Worm (Caenorhabditis elegans) whole organism, early embryonic: ENCODE data around the gene nspd-7.

Experiments used
- B0310.2 ChIP-seq: sonication (generic microtip); optimal IDR thresholded peaks from 2 replicates; lab custom pipeline; 2016; ENCODE audit warnings: mild to moderate bottlenecking, missing genetic modification characterization, missing compliant biosample characterization
- F13C5.2 ChIP-seq: sonication (generic microtip); optimal IDR thresholded peaks from 2 replicates; lab custom pipeline; 2017; ENCODE audit warnings: mild to moderate bottlenecking, missing genetic modification characterization, inconsistent platforms, missing compliant biosample characterization
- aly-1 ChIP-seq: sonication (generic microtip); optimal IDR thresholded peaks from 2 replicates; lab custom pipeline; 2016; ENCODE audit warnings: missing genetic modification characterization, missing compliant biosample characterization
- ama-1 ChIP-seq: fragments of 150-350 bp; optimal IDR thresholded peaks from 2 replicates; lab custom pipeline; 2014
- ceh-13 ChIP-seq: fragments of 200-800 bp; sonication (Bioruptor generic); optimal IDR thresholded peaks from 2 replicates; lab custom pipeline; 2018; ENCODE audit warnings: mild to moderate bottlenecking, missing genetic modification characterization, missing compliant biosample characterization
- ceh-36 ChIP-seq: sonication (generic microtip); optimal IDR thresholded peaks from 2 replicates; lab custom pipeline; 2016; ENCODE audit warnings: missing genetic modification characterization, inconsistent platforms, missing compliant biosample characterization
- ets-7 ChIP-seq: sonication (generic microtip); optimal IDR thresholded peaks from 2 replicates; lab custom pipeline; 2016; ENCODE audit warnings: missing genotype, missing genetic modification characterization, missing compliant biosample characterization
- flt-1 ChIP-seq: fragments of 200-800 bp; sonication (Bioruptor generic); IDR thresholded peaks from 2 replicates; pipeline ENCODE4 v1.3.6; 2022; ENCODE audit warnings: missing genetic modification characterization, missing compliant biosample characterization
- hmbx-1 ChIP-seq: sonication (generic microtip); optimal IDR thresholded peaks from 2 replicates; lab custom pipeline; 2016; ENCODE audit warnings: mild to moderate bottlenecking, missing genetic modification characterization, missing compliant biosample characterization
- hmg-4 ChIP-seq: fragments of 200-800 bp; sonication (Bioruptor generic); optimal IDR thresholded peaks from 2 replicates; lab custom pipeline; 2018; ENCODE audit warnings: mild to moderate bottlenecking, missing genetic modification characterization, missing compliant biosample characterization
- hnd-1 ChIP-seq: sonication (generic microtip); optimal IDR thresholded peaks from 2 replicates; lab custom pipeline; 2016; ENCODE audit warnings: missing genetic modification characterization, missing compliant biosample characterization
- pes-1 ChIP-seq: fragments of 200-800 bp; sonication (Bioruptor generic); IDR thresholded peaks from 2 replicates; pipeline ENCODE4 v1.3.6; 2022; ENCODE audit warnings: missing genetic modification reagents, missing genetic modification characterization, missing compliant biosample characterization
- scrt-1 ChIP-seq: fragments of 200-800 bp; sonication (Bioruptor generic); IDR thresholded peaks from 2 replicates; pipeline ENCODE4 v1.3.6; 2022; ENCODE audit warnings: missing genetic modification characterization, missing compliant biosample characterization
- sea-1 ChIP-seq: fragments of 200-800 bp; sonication (Bioruptor generic); conservative IDR thresholded peaks from 2 replicates; pipeline ENCODE4 v1.3.6; 2022; ENCODE audit warnings: missing genetic modification characterization, missing compliant biosample characterization
- tbx-11 ChIP-seq: fragments of 200-800 bp; sonication (Bioruptor generic); IDR thresholded peaks from 2 replicates; pipeline ENCODE4 v1.3.6; 2022; ENCODE audit warnings: missing genetic modification characterization, missing compliant biosample characterization
- tbx-37 ChIP-seq: fragments of 200-800 bp; sonication (Bioruptor generic); conservative IDR thresholded peaks from 2 replicates; pipeline ENCODE4 v1.3.6; 2022; ENCODE audit warnings: missing genetic modification reagents, missing genetic modification characterization, missing compliant biosample characterization
- tra-4 ChIP-seq: sonication (generic microtip); optimal IDR thresholded peaks from 2 replicates; lab custom pipeline; 2017; ENCODE audit warnings: missing genetic modification characterization, missing compliant biosample characterization

Gene nspd-7

DNA sequence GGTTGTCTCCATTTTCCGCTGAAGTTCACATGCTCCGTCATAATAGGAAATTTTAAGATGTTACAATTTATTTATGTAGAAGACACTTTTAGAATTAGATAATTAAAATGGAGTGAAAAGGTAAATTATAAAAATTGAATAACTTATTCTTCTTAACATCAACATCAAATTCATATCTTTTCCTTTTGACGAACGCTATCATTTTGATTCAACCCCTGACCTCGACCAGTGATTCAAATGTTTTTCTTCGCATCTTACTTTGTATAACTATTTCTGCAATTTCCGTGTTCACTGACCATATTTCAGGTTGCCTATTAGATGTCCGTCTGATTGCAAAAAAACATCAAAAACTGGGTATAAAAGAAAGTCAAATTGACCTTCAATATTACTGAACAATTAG lies 8.0 kb upstream of the nspd-7 start, which contains the start of gene Y43C5A.7:
Y43C5A.7 (plus strand) TSS at position 301 of the 400 bp plus-strand sequence.
- no peak for TF ChIP-seq scrt-1 (GFP tag; lab: Robert Waterston, UW)
- TF ChIP-seq F13C5.2, result no peak
- no peak for TF ChIP-seq tbx-37 (GFP tag; lab: Robert Waterston, UW)
- no peak for TF ChIP-seq ceh-36 (tag; lab: Kevin White, UChicago)
- TF ChIP-seq pes-1, result no peak
- TF ChIP-seq ets-7 (tag; lab: Kevin White, UChicago), result no peak
- TF ChIP-seq hmbx-1 (tag; lab: Kevin White, UChicago), result no peak
- no peak for TF ChIP-seq sea-1
- no peak for TF ChIP-seq aly-1
- TF ChIP-seq ceh-13 (GFP tag; lab: Kevin White, UChicago), result no peak
- no peak for TF ChIP-seq hnd-1
- TF ChIP-seq flt-1 (GFP tag; lab: Robert Waterston, UW), result no peak
- TF ChIP-seq tra-4 (tag; lab: Kevin White, UChicago), result no peak
- TF ChIP-seq hmg-4, result no peak
- TF ChIP-seq ama-1, result no peak
- no peak for TF ChIP-seq tbx-11 (GFP tag; lab: Robert Waterston, UW)
- TF ChIP-seq B0310.2 (tag; lab: Kevin White, UChicago), result no peak

ce11 chrIV:10275050-10275449 lies 6.1 kb upstream of the nspd-7 start:
- TF ChIP-seq ceh-13 (GFP tag; lab: Kevin White, UChicago) (no peak), tra-4 (tag; lab: Kevin White, UChicago) (no peak), pes-1 (no peak), hnd-1 (no peak), flt-1 (GFP tag; lab: Robert Waterston, UW) (no peak), hmbx-1 (tag; lab: Kevin White, UChicago) (no peak), tbx-11 (GFP tag; lab: Robert Waterston, UW) (no peak), aly-1 (no peak), ama-1 (no peak), ceh-36 (tag; lab: Kevin White, UChicago) (no peak), tbx-37 (GFP tag; lab: Robert Waterston, UW) (no peak), scrt-1 (GFP tag; lab: Robert Waterston, UW) (no peak), ets-7 (tag; lab: Kevin White, UChicago) (no peak)

- TF ChIP-seq tbx-37 (GFP tag; lab: Robert Waterston, UW), result no peak
- TF ChIP-seq tbx-11 (GFP tag; lab: Robert Waterston, UW), result no peak
- TF ChIP-seq F13C5.2, result no peak
- no peak for TF ChIP-seq hmg-4
- TF ChIP-seq ceh-36 (tag; lab: Kevin White, UChicago), result no peak
- TF ChIP-seq sea-1, result no peak
Observed at ce11 chrIV:10273781-10274313, 4.9 kb upstream of the nspd-7 start, which contains the start of gene Y43C5A.3. Y43C5A.3 (plus strand) TSS chrIV:10274036.

DNA sequence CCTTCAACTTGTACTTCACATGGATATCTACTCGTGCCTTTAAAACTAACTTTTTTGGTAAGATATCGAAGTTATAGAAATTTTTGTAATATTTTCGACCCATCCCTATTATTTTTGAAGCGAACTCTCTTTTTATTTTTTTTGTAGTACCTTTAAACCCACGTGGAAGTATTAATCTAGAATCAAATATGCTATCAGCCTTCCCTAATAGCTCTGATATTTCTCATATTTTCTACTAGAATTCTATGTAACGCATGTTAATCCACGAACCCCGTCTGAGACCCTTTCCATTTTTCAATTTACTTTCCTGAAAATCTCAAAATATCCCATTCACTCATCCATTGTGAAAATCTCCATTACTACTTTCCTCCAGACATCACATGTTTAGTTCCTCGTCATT lies 4.4 kb upstream of the nspd-7 start:
- TF ChIP-seq ceh-13 (GFP tag; lab: Kevin White, UChicago), result no peak
- TF ChIP-seq hmg-4, result no peak
- no peak for TF ChIP-seq hmbx-1 (tag; lab: Kevin White, UChicago)
- TF ChIP-seq sea-1, result no peak
- TF ChIP-seq pes-1, result no peak
- no peak for TF ChIP-seq tra-4 (tag; lab: Kevin White, UChicago)
- no peak for TF ChIP-seq F13C5.2
- TF ChIP-seq ceh-36 (tag; lab: Kevin White, UChicago), result no peak
- TF ChIP-seq hnd-1, result no peak
- TF ChIP-seq flt-1 (GFP tag; lab: Robert Waterston, UW), result no peak
- no peak for TF ChIP-seq tbx-37 (GFP tag; lab: Robert Waterston, UW)
- no peak for TF ChIP-seq tbx-11 (GFP tag; lab: Robert Waterston, UW)
- TF ChIP-seq ets-7 (tag; lab: Kevin White, UChicago), result no peak
- TF ChIP-seq ama-1, result no peak
- TF ChIP-seq scrt-1 (GFP tag; lab: Robert Waterston, UW), result no peak
- no peak for TF ChIP-seq B0310.2 (tag; lab: Kevin White, UChicago)
- no peak for TF ChIP-seq aly-1

DNA sequence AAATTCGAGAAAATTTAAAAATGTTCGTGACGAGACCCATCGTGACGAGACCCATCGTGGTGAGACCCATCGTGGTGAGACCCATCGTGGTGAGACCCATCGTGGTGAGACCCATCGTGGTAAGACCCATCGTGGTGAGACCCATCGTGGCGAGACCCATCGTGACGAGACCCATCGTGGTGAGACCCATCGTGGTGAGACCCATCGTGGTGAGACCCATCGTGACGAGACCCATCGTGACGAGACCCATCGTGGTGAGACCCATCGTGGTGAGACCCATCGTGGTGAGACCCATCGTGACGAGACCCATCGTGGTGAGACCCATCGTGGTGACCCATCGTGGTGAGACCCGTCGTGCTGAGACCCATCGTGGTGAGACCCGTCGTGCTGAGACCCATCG lies 6.1 kb downstream of the nspd-7 start:
- TF ChIP-seq flt-1 (GFP tag; lab: Robert Waterston, UW), result 0 out of 2 replicates have a peak, but pooled peaks have one; percentile 27

- TF ChIP-seq pes-1 (no peak), flt-1 (GFP tag; lab: Robert Waterston, UW) (no peak), sea-1 (no peak), ets-7 (tag; lab: Kevin White, UChicago) (no peak), aly-1 (no peak), hmbx-1 (tag; lab: Kevin White, UChicago) (no peak), ceh-13 (GFP tag; lab: Kevin White, UChicago) (no peak), B0310.2 (tag; lab: Kevin White, UChicago) (no peak), tbx-11 (GFP tag; lab: Robert Waterston, UW) (no peak), tbx-37 (GFP tag; lab: Robert Waterston, UW) (no peak), hnd-1 (no peak), hmg-4 (no peak), scrt-1 (GFP tag; lab: Robert Waterston, UW) (no peak), tra-4 (tag; lab: Kevin White, UChicago) (no peak), F13C5.2 (no peak), ama-1 (no peak), ceh-36 (tag; lab: Kevin White, UChicago) (no peak)
Observed at ce11 chrIV:10261061-10261460, 7.9 kb downstream of the nspd-7 start.

DNA sequence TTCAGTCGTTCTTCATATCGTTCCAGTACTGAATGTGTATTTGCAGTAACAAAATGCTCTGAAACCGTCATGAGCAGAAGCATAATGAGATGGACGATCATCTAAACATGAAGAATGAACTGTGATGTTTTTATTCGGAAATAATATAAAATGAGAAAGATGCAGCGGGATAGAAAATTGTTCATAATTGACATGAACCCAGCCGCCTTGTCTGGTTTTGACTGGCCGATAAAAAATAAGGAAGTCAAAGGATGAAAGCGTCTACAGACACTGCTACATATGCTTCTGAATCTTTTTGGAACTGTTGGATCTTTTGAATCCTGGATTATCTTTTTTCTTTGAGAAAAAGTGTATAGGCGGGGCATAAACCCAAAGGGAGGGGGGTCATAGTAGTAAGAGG lies 9.4 kb downstream of the nspd-7 start, which contains the start of gene F01G10.9:
F01G10.9 (minus strand) TSS at position 101 of the 400 bp plus-strand sequence.
- TF ChIP-seq ets-7 (tag; lab: Kevin White, UChicago) (no peak), pes-1 (no peak), ceh-36 (tag; lab: Kevin White, UChicago) (no peak), B0310.2 (tag; lab: Kevin White, UChicago) (no peak), sea-1 (no peak), flt-1 (GFP tag; lab: Robert Waterston, UW) (no peak), hmg-4 (no peak), ceh-13 (GFP tag; lab: Kevin White, UChicago) (no peak), tbx-37 (GFP tag; lab: Robert Waterston, UW) (no peak), tra-4 (tag; lab: Kevin White, UChicago) (no peak), tbx-11 (GFP tag; lab: Robert Waterston, UW) (no peak), scrt-1 (GFP tag; lab: Robert Waterston, UW) (no peak), aly-1 (no peak), hnd-1 (no peak), F13C5.2 (no peak)
